Worm (Caenorhabditis elegans) whole organism, L3 larva: Measurements from ENCODE around the gene oac-57.

ENCODE experiments used
- ama-1 ChIP-seq: fragments of 150-350 bp; optimal IDR thresholded peaks from 2 replicates; lab custom pipeline; 2018
- nhr-28 ChIP-seq: fragments of 150-350 bp; optimal IDR thresholded peaks from 2 replicates; lab custom pipeline; 2014; ENCODE audit warnings: missing biosample characterization, missing genetic modification characterization
- unc-39 ChIP-seq: sonication (generic microtip); optimal IDR thresholded peaks from 4 replicates; lab custom pipeline; 2017; ENCODE audit warnings: missing biosample characterization, missing genetic modification characterization

ce11 chrIV:12282873-12283272, 24.7 kb downstream of the oac-57 start, which contains the start of gene hpo-12:
- TF ChIP-seq unc-39 (tag; lab: Kevin White, UChicago) (no peak), ama-1 (lab: Kevin White, UChicago) (no peak), nhr-28 (no peak)
